Worm (Caenorhabditis elegans) whole organism, L4 larva: ENCODE measurements around the gene aat-3.

Experiments used
- F10B5.3 ChIP-seq: sonication (generic microtip); optimal IDR thresholded peaks from 2 replicates; lab custom pipeline; 2016; ENCODE audit warnings: mild to moderate bottlenecking, missing genetic modification characterization, missing compliant biosample characterization
- F26F4.8 ChIP-seq: fragments of 200-800 bp; sonication (Bioruptor generic); conservative IDR thresholded peaks from 2 replicates; pipeline ENCODE4 v1.3.6; 2022; ENCODE audit warnings: missing genetic modification characterization, missing compliant biosample characterization
- F49E8.2 ChIP-seq: sonication (generic microtip); optimal IDR thresholded peaks from 2 replicates; lab custom pipeline; 2016; ENCODE audit warnings: missing compliant biosample characterization, mild to moderate bottlenecking, missing genetic modification characterization, borderline replicate concordance
- R02D3.7 ChIP-seq: fragments of 150-350 bp; sonication (generic microtip); optimal IDR thresholded peaks from 3 replicates; lab custom pipeline; 2014; ENCODE audit warnings: missing biosample characterization, missing genetic modification characterization
- Y105C5A.15 ChIP-seq: fragments of 200-800 bp; sonication (Bioruptor generic); IDR thresholded peaks from 2 replicates; pipeline ENCODE4 v1.3.6; 2022; ENCODE audit warnings: missing genetic modification characterization, missing compliant biosample characterization
- ZK337.2 ChIP-seq: fragments of 200-800 bp; sonication (Bioruptor generic); IDR thresholded peaks from 2 replicates; pipeline ENCODE4 v1.3.6; 2022; ENCODE audit warnings: missing genetic modification reagents, missing genetic modification characterization, missing compliant biosample characterization
- ZK546.5 ChIP-seq, 2 experiments: sonication (generic microtip); optimal IDR thresholded peaks; 2 replicates each; lab custom pipeline; 2017; ENCODE audit warnings: missing biosample characterization in 2 of 2, missing genetic modification characterization in 2 of 2
- ceh-20 ChIP-seq: fragments of 200-800 bp; sonication (Bioruptor generic); IDR thresholded peaks from 2 replicates; pipeline ENCODE4 v1.3.6; 2022; ENCODE audit warnings: missing genetic modification reagents, missing genetic modification characterization, missing compliant biosample characterization
- ceh-28 ChIP-seq: fragments of 150-350 bp; optimal IDR thresholded peaks from 2 replicates; lab custom pipeline; 2014; ENCODE audit warnings: missing biosample characterization, missing genetic modification reagents, missing genetic modification characterization
- ceh-62 ChIP-seq: sonication (generic microtip); optimal IDR thresholded peaks from 2 replicates; lab custom pipeline; 2017; ENCODE audit warnings: missing biosample characterization, missing genetic modification characterization
- ctbp-1 ChIP-seq: fragments of 200-800 bp; sonication (Bioruptor generic); IDR thresholded peaks from 2 replicates; pipeline ENCODE4 v1.3.6; 2022; ENCODE audit warnings: missing genetic modification reagents, missing genetic modification characterization, missing compliant biosample characterization
- daf-19 ChIP-seq: fragments of 200-800 bp; sonication (Bioruptor generic); conservative IDR thresholded peaks from 2 replicates; pipeline ENCODE4 v1.3.6; 2022; ENCODE audit warnings: missing genetic modification characterization, missing compliant biosample characterization
- dmd-6 ChIP-seq: fragments of 200-800 bp; sonication (Bioruptor generic); IDR thresholded peaks from 2 replicates; pipeline ENCODE4 v1.3.6; 2022; ENCODE audit warnings: missing genetic modification reagents, missing genetic modification characterization, missing compliant biosample characterization
- duxl-1 ChIP-seq: sonication (generic microtip); optimal IDR thresholded peaks from 2 replicates; lab custom pipeline; 2016; ENCODE audit warnings: mild to moderate bottlenecking, missing genetic modification characterization, moderate library complexity, missing compliant biosample characterization; ENCODE audit not compliant: poor library complexity
- fkh-10 ChIP-seq: fragments of 150-350 bp; optimal IDR thresholded peaks from 2 replicates; lab custom pipeline; 2014; ENCODE audit warnings: missing biosample characterization, missing genetic modification reagents, missing genetic modification characterization
- gei-8 ChIP-seq: fragments of 200-800 bp; sonication (Bioruptor generic); optimal IDR thresholded peaks from 2 replicates; lab custom pipeline; 2018; ENCODE audit warnings: mild to moderate bottlenecking, missing genetic modification characterization, missing compliant biosample characterization
- hlh-30 ChIP-seq: sonication (generic microtip); optimal IDR thresholded peaks from 2 replicates; lab custom pipeline; 2017; ENCODE audit warnings: antibody characterized with exemption, mild to moderate bottlenecking, missing genetic modification characterization, missing compliant biosample characterization; ENCODE audit not compliant: insufficient read depth
- hmg-1.1 ChIP-seq: fragments of 200-800 bp; sonication (Bioruptor generic); IDR thresholded peaks from 2 replicates; pipeline ENCODE4 v1.3.6; 2022; ENCODE audit warnings: missing genetic modification reagents, missing genetic modification characterization, missing compliant biosample characterization
- lin-1 ChIP-seq: fragments of 200-800 bp; sonication (Bioruptor generic); IDR thresholded peaks from 2 replicates; pipeline ENCODE4 v1.3.6; 2022; ENCODE audit warnings: missing genetic modification reagents, missing genetic modification characterization, missing compliant biosample characterization
- lin-15B ChIP-seq: fragments of 150-350 bp; sonication (generic microtip); optimal IDR thresholded peaks from 3 replicates; lab custom pipeline; 2014; ENCODE audit warnings: missing biosample characterization, missing genetic modification characterization
- lin-38 ChIP-seq: fragments of 200-800 bp; sonication (Bioruptor generic); IDR thresholded peaks from 2 replicates; pipeline ENCODE4 v1.3.6; 2022; ENCODE audit warnings: missing genetic modification reagents, missing genetic modification characterization, missing compliant biosample characterization
- lir-3 ChIP-seq: sonication (generic microtip); optimal IDR thresholded peaks from 2 replicates; lab custom pipeline; 2016; ENCODE audit warnings: mild to moderate bottlenecking, missing genetic modification characterization, missing compliant biosample characterization
- lsy-2 ChIP-seq, 2 experiments: fragments of 150-350 bp in 1 of 2; sonication (generic microtip) in 1 of 2; optimal IDR thresholded peaks; 2 replicates each; lab custom pipeline; 2014 to 2017; ENCODE audit warnings: missing biosample characterization in 2 of 2, missing genetic modification characterization in 2 of 2
- madf-9 ChIP-seq: fragments of 200-800 bp; sonication (Bioruptor generic); conservative IDR thresholded peaks from 2 replicates; pipeline ENCODE4 v1.3.6; 2022; ENCODE audit warnings: missing genetic modification reagents, missing genetic modification characterization, missing compliant biosample characterization
- mdt-29 ChIP-seq: fragments of 200-800 bp; sonication (Bioruptor generic); IDR thresholded peaks from 2 replicates; pipeline ENCODE4 v1.3.6; 2022; ENCODE audit warnings: missing genetic modification reagents, missing genetic modification characterization, missing compliant biosample characterization
- mep-1 ChIP-seq: fragments of 150-350 bp; sonication (generic microtip); optimal IDR thresholded peaks from 3 replicates; lab custom pipeline; 2014; ENCODE audit warnings: missing biosample characterization, missing genetic modification characterization
- mes-2 ChIP-seq: sonication (generic microtip); optimal IDR thresholded peaks from 2 replicates; lab custom pipeline; 2016; ENCODE audit warnings: missing genotype, mild to moderate bottlenecking, missing genetic modification characterization, missing compliant biosample characterization; ENCODE audit not compliant: poor library complexity, severe bottlenecking
- mxl-3 ChIP-seq: fragments of 200-800 bp; sonication (Bioruptor generic); optimal IDR thresholded peaks from 2 replicates; lab custom pipeline; 2018; ENCODE audit warnings: mild to moderate bottlenecking, missing genetic modification characterization, missing compliant biosample characterization
- nhr-10 ChIP-seq: fragments of 150-350 bp; optimal IDR thresholded peaks from 2 replicates; lab custom pipeline; 2014; ENCODE audit warnings: missing biosample characterization, missing genetic modification characterization
- nhr-102 ChIP-seq: sonication (generic microtip); optimal IDR thresholded peaks from 2 replicates; lab custom pipeline; 2016; ENCODE audit warnings: mild to moderate bottlenecking, missing genetic modification characterization, moderate library complexity, missing compliant biosample characterization
- nhr-11 ChIP-seq: fragments of 150-350 bp; optimal IDR thresholded peaks from 2 replicates; lab custom pipeline; 2014; ENCODE audit warnings: missing biosample characterization, missing genetic modification characterization
- nhr-111 ChIP-seq: fragments of 200-800 bp; sonication (Bioruptor generic); optimal IDR thresholded peaks from 2 replicates; lab custom pipeline; 2018; ENCODE audit warnings: mild to moderate bottlenecking, missing genetic modification characterization, missing compliant biosample characterization
- nhr-28 ChIP-seq: fragments of 150-350 bp; optimal IDR thresholded peaks from 2 replicates; lab custom pipeline; 2014; ENCODE audit warnings: missing biosample characterization, missing genetic modification characterization
- nhr-41 ChIP-seq: fragments of 200-800 bp; sonication (Bioruptor generic); IDR thresholded peaks from 2 replicates; pipeline ENCODE4 v1.3.6; 2022; ENCODE audit warnings: missing genetic modification reagents, missing genetic modification characterization, missing compliant biosample characterization
- nhr-42 ChIP-seq: fragments of 200-800 bp; sonication (Bioruptor generic); IDR thresholded peaks from 2 replicates; pipeline ENCODE4 v1.3.6; 2022; ENCODE audit warnings: missing genetic modification characterization, missing compliant biosample characterization
- nhr-48 ChIP-seq: sonication (generic microtip); optimal IDR thresholded peaks from 2 replicates; lab custom pipeline; 2016; ENCODE audit warnings: mild to moderate bottlenecking, missing genetic modification characterization, missing compliant biosample characterization
- php-3 ChIP-seq: fragments of 200-800 bp; sonication (Bioruptor generic); IDR thresholded peaks from 2 replicates; pipeline ENCODE4 v1.3.6; 2022; ENCODE audit warnings: missing genetic modification reagents, missing genetic modification characterization, missing compliant biosample characterization
- pqm-1 ChIP-seq: sonication (generic microtip); optimal IDR thresholded peaks from 2 replicates; lab custom pipeline; 2017; ENCODE audit warnings: missing biosample characterization, missing genetic modification characterization
- skn-1 ChIP-seq: fragments of 150-350 bp; optimal IDR thresholded peaks from 2 replicates; lab custom pipeline; 2014; ENCODE audit warnings: missing biosample characterization, missing genetic modification characterization
- snpc-1.2 ChIP-seq: fragments of 200-800 bp; sonication (Bioruptor generic); IDR thresholded peaks from 2 replicates; pipeline ENCODE4 v1.3.6; 2022; ENCODE audit warnings: missing genetic modification reagents, missing genetic modification characterization, missing compliant biosample characterization
- snpc-4 ChIP-seq: fragments of 150-350 bp; optimal IDR thresholded peaks from 2 replicates; lab custom pipeline; 2014; ENCODE audit warnings: missing biosample characterization, missing genetic modification characterization
- tag-97 ChIP-seq: fragments of 200-800 bp; sonication (Bioruptor generic); IDR thresholded peaks from 2 replicates; pipeline ENCODE4 v1.3.6; 2022; ENCODE audit warnings: missing genetic modification characterization, missing compliant biosample characterization
- tra-1 ChIP-seq: fragments of 200-800 bp; sonication (Bioruptor generic); IDR thresholded peaks from 2 replicates; pipeline ENCODE4 v1.3.6; 2022; ENCODE audit warnings: missing genetic modification reagents, missing genetic modification characterization, missing compliant biosample characterization
- unc-130 ChIP-seq: sonication (generic microtip); optimal IDR thresholded peaks from 2 replicates; lab custom pipeline; 2016; ENCODE audit warnings: missing genetic modification reagents, missing genetic modification characterization, missing compliant biosample characterization
- unc-62 ChIP-seq, 3 experiments: fragments of 150-350 bp in 1 of 3; sonication (generic microtip); optimal IDR thresholded peaks in 2 of 3; peaks in 1 of 3; 1 replicate in 1 of 3; 2 replicates in 2 of 3; lab custom pipeline; 2014 to 2017; ENCODE audit warnings: missing biosample characterization in 3 of 3, missing genetic modification characterization in 3 of 3, missing genetic modification reagents in 3 of 3, missing genotype in 1 of 3
- vab-7 ChIP-seq: fragments of 200-800 bp; sonication (Bioruptor generic); IDR thresholded peaks from 2 replicates; pipeline ENCODE4 v1.3.6; 2022; ENCODE audit warnings: missing genetic modification reagents, missing genetic modification characterization, missing compliant biosample characterization

aat-3 gene

DNA sequence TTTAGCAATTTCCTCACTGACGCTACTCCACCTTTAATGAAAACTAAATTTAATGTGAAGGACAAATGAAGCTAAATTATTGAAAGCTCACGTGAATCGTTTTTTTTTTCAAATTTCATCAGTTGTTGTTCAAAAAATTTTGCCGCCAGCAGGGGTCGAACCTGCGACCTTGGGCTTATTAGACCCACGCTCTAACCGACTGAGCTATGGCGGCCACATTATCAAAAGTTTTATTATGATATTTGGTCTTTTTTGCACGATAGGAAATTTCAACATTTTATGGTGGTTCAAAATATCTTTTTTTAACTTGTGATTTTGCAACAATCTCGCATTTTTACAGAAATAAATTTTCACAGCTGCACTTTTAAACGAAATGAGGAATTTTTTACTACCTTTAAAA is 26.0 kb upstream of the aat-3 start (continued):
- TF ChIP-seq nhr-111 (GFP tag; lab: Kevin White, UChicago) (no peak), ZK337.2 (GFP tag; lab: Robert Waterston, UW) (no peak), Y105C5A.15 (GFP tag; lab: Robert Waterston, UW) (no peak), duxl-1 (tag; lab: Kevin White, UChicago) (peak; percentile 27), F49E8.2 (tag; lab: Kevin White, UChicago) (no peak), ceh-28 (tag; lab: Kevin White, UChicago) (no peak), lir-3 (tag; lab: Kevin White, UChicago) (no peak), nhr-28 (tag; lab: Kevin White, UChicago) (no peak), snpc-4 (tag; lab: Kevin White, UChicago) (no peak), fkh-10 (no peak), F26F4.8 (GFP tag; lab: Robert Waterston, UW) (0 out of 2 replicates have a peak, but pooled peaks have one; percentile 9), nhr-48 (no peak)

DNA sequence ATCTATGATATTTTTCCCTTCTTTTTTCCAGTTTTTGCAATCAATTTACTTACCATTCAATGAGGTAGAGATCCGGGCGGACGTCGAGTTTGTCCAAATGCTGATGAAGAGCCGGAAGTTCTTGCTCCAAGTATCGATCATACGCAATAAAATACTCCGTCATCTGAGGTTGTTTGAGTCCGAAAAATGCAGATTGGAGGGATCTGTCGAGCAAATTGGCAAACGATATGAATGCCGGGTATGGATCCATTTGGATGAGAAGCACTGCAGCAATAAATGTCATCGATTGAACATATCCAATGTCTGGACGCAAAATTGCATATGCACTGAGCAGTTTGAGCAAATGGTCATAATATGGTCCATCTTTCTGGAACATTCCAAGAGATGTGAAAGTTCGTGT is 24.9 kb upstream of the aat-3 start:
- no peak for TF ChIP-seq unc-62 (GFP tag; optimal IDR thresholded peaks at IDR 0.05 in 1 of 2; lab: Kevin White, UChicago)
- TF ChIP-seq unc-62 (tag; optimal IDR thresholded peaks at IDR 0.05; lab: Kevin White, UChicago), result no peak
- no peak for TF ChIP-seq F49E8.2 (tag; lab: Kevin White, UChicago)
- TF ChIP-seq F10B5.3 (tag; lab: Kevin White, UChicago), result no peak
- no peak for TF ChIP-seq nhr-10
- TF ChIP-seq lin-38, result no peak
- no peak for TF ChIP-seq nhr-11 (tag; lab: Kevin White, UChicago)
- no peak for TF ChIP-seq nhr-41 (GFP tag; lab: Robert Waterston, UW)
- TF ChIP-seq ceh-20 (GFP tag; lab: Robert Waterston, UW), result no peak
- TF ChIP-seq duxl-1 (tag; lab: Kevin White, UChicago), result no peak
- TF ChIP-seq pqm-1 (tag; lab: Kevin White, UChicago), result no peak
- TF ChIP-seq daf-19 (GFP tag; lab: Robert Waterston, UW), result no peak
- TF ChIP-seq gei-8 (GFP tag; lab: Kevin White, UChicago), result no peak
- TF ChIP-seq lir-3 (tag; lab: Kevin White, UChicago), result no peak

DNA sequence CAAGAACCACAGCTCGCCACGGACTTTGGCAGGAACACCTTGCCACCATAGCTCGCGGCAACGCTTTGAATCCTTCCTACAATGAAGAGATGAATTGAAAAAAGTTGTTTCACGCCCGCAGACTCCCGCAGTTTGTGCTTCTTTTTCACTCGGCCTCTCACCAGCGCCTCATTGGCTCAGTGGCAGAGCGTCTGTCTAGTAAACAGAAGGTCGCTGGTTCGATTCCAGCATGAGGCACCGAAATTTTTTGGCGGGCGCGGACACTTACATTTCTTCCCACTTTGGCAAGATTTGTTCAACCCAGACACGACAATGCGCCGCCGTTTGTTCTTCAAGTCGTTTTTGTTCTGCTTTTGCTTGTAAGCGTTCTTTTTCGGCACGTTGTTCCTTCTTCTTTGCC is 24.2 kb upstream of the aat-3 start:
- TF ChIP-seq php-3 (GFP tag; lab: Robert Waterston, UW), result peak; percentile 57
- no peak for TF ChIP-seq nhr-48
- peak; percentile 12 for TF ChIP-seq hlh-30 (tag; lab: Kevin White, UChicago)
- peak; percentile 56 for TF ChIP-seq mep-1 (tag; lab: Kevin White, UChicago)
- TF ChIP-seq skn-1, result no peak
- TF ChIP-seq vab-7 (GFP tag; lab: Robert Waterston, UW), result peak; percentile 89
- peak in 1 of 2 experiments; percentile 46 for TF ChIP-seq lsy-2 (tag; optimal IDR thresholded peaks at IDR 0.05; lab: Kevin White, UChicago)
- peak; percentile 8 for TF ChIP-seq mxl-3 (GFP tag; lab: Kevin White, UChicago)
- TF ChIP-seq hmg-1.1 (GFP tag; lab: Robert Waterston, UW), result peak; percentile 78
- 0 out of 2 replicates have a peak, but pooled peaks have one; percentile 37 for TF ChIP-seq nhr-41 (GFP tag; lab: Robert Waterston, UW)
- TF ChIP-seq ZK546.5 (tag; optimal IDR thresholded peaks at IDR 0.05; lab: Kevin White, UChicago), result no peak
- peak; percentile 57; the same call in 1 of the 2 replicates for TF ChIP-seq madf-9 (GFP tag; lab: Robert Waterston, UW)
- peak; percentile 52 for TF ChIP-seq F10B5.3 (tag; lab: Kevin White, UChicago)
- TF ChIP-seq nhr-42 (GFP tag; lab: Robert Waterston, UW), result 0 out of 2 replicates have a peak, but pooled peaks have one; percentile 48
- TF ChIP-seq tag-97 (GFP tag; lab: Robert Waterston, UW), result no peak
- peak; percentile 8 for TF ChIP-seq unc-130 (GFP tag; lab: Kevin White, UChicago)
- peak; percentile 59; the same call in 1 of the 2 replicates for TF ChIP-seq tra-1 (GFP tag; lab: Robert Waterston, UW)
- 0 out of 2 replicates have a peak, but pooled peaks have one; percentile 41 for TF ChIP-seq mdt-29 (GFP tag; lab: Robert Waterston, UW)
- peak; percentile 59; the same call in 1 of the 2 replicates for TF ChIP-seq ctbp-1 (GFP tag; lab: Robert Waterston, UW)
- peak; percentile 76 for TF ChIP-seq lin-1
- TF ChIP-seq snpc-1.2, result peak; percentile 68; the same call in 1 of the 2 replicates
- 0 out of 2 replicates have a peak, but pooled peaks have one; percentile 47 for TF ChIP-seq F26F4.8 (GFP tag; lab: Robert Waterston, UW)
- peak; percentile 63 for TF ChIP-seq dmd-6 (GFP tag; lab: Robert Waterston, UW)
- TF ChIP-seq fkh-10, result peak; percentile 4
- peak; percentile 37 for TF ChIP-seq nhr-102 (tag; lab: Kevin White, UChicago)
- TF ChIP-seq lin-15B (tag; lab: Kevin White, UChicago), result no peak
- TF ChIP-seq ceh-62 (tag; lab: Kevin White, UChicago), result no peak
- peak; percentile 75 for TF ChIP-seq mes-2
- no peak for TF ChIP-seq R02D3.7 (tag; lab: Kevin White, UChicago)
